Worm (Caenorhabditis elegans): ENCODE measurements around the gene trpp-12.

DNA sequence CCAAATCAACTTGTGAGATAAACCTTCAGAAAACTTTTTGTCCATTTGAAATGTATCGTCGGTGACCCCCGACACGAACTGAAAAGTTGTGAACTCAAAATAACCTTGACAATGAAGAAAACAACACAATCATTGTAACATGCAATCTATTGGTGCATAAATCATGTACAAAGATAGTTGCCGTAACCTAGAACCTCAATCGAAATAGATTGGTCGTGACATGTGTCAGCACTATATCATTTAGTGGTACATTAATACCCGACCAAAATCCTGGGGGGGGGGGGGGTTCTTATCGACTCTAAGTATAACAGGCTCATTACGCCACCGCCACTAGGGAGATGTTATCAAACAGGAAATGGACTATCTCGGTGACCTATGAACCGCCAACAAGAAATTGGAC is 17.4 kb downstream of the trpp-12 start:
- TF ChIP-seq zag-1 (tag; optimal IDR thresholded peaks at IDR 0.05), result no peak
- TF ChIP-seq F13H6.1 (tag; optimal IDR thresholded peaks at IDR 0.05), result no peak
- no peak for TF ChIP-seq fos-1 (tag; optimal IDR thresholded peaks at IDR 0.05)
- TF ChIP-seq elt-3 (tag; optimal IDR thresholded peaks at IDR 0.05), result no peak
- no peak for TF ChIP-seq nhr-237 (tag; optimal IDR thresholded peaks at IDR 0.05)
- TF ChIP-seq ama-1 (optimal IDR thresholded peaks at IDR 0.05), result no peak
- no peak for TF ChIP-seq egl-27 (tag; optimal IDR thresholded peaks at IDR 0.05)

Data from whole organism, L2 larva.